Fruit fly (Drosophila melanogaster): ENCODE measurements around the gene Zcchc7.

Gene Zcchc7

DNA sequence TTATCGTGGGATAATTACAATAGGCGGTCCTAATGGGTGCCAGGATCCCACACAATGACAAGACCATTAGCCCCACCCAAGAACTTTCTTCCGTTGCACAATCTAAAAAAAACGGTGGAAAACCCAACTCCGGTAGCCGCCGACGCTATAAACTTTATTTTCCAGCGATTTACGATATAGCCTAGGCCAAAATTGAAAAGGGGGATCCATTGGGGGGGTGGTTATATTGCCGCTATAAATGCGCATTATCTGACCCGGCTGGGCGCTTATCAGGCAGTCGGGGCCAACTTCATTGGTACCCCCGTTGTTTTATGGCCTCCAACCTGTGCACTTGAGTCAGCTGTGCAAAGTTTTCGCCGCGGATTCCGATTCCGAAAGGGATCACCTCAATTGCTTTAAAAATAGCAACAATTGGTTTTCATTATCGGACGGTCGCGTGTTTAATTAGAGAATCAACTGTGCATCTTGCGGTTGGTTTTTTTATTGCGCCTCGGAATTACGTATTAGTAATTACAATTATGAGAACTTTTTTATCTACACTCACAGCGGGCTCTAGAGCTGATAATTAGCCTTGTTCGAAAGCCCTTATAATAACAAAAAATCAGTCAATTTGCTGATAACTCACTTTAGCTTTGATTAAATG is 41.4 kb upstream of the Zcchc7 start (continued):
- TF ChIP-seq sim (GFP tag; IDR thresholded peaks at IDR 0.05) = peak; percentile 22; the same call in 1 of the 2 replicates
- no peak for TF ChIP-seq tgo (GFP tag; IDR thresholded peaks at IDR 0.05)
- TF ChIP-seq CG11696 (GFP tag; IDR thresholded peaks at IDR 0.05) = peak; percentile 47; the same call in 1 of the 2 replicates
- TF ChIP-seq CG9797 (GFP tag; optimal IDR thresholded peaks at IDR 0.05) = no peak

DNA sequence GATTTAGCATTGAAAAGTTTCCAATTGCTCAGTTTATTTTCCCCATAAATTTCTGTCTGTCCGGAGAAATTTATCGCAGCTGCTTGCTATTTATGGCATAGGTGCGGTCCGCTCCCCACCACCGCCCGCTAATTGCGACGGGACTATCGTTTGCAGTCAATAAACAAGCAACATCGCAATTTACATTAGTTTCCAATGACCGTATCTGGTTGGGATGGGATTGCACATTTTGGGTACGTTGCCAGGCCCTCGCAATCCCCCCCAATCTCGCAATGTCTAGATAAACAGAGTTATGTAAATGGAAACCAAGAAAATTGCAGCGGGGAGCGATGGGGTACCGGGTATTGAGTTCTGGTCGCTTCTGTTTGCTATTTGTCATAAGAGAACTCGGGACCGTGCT is 40.6 kb upstream of the Zcchc7 start, which contains the start of gene nudC:
Gene nudC, plus strand, starts transcription at position 368 of the 400 bp plus-strand sequence.
- TF ChIP-seq CG4820 (GFP tag; optimal IDR thresholded peaks at IDR 0.05) (no peak), CG17328 (GFP tag; IDR thresholded peaks at IDR 0.05) (0 out of 2 replicates have a peak, but pooled peaks have one; percentile 19), CG2120 (GFP tag; optimal IDR thresholded peaks at IDR 0.05) (no peak), sens (GFP tag) (peak; percentile 49), otp (GFP tag; IDR thresholded peaks at IDR 0.05) (0 out of 3 replicates have a peak, but pooled peaks have one; percentile 59), mirr (GFP tag; optimal IDR thresholded peaks at IDR 0.05) (peak; percentile 5), Pdp1 (GFP tag; optimal IDR thresholded peaks at IDR 0.05) (peak in 1 of 2 experiments; percentile 69), vnd (GFP tag; IDR thresholded peaks at IDR 0.05; ENCODE audit: partially characterized antibody) (no peak), Med (GFP tag) (peak; percentile 50), CG10959 (GFP tag; IDR thresholded peaks at IDR 0.05) (0 out of 2 replicates have a peak, but pooled peaks have one; percentile 13), Optix (GFP tag; IDR thresholded peaks at IDR 0.05) (0 out of 3 replicates have a peak, but pooled peaks have one; percentile 38), ci (GFP tag; IDR thresholded peaks at IDR 0.05) (peak; percentile 47; the same call in 1 of the 3 replicates), CG8290 (GFP tag; optimal IDR thresholded peaks at IDR 0.05) (no peak), CG8290 (tag; optimal IDR thresholded peaks at IDR 0.05) (peak in 1 of 2 experiments; percentile 6), Opbp (GFP tag; IDR thresholded peaks at IDR 0.05; ENCODE audit: partially characterized antibody) (0 out of 3 replicates have a peak, but pooled peaks have one; percentile 6), da (GFP tag; optimal IDR thresholded peaks at IDR 0.05) (no peak), chinmo (GFP tag; IDR thresholded peaks at IDR 0.05; ENCODE audit: partially characterized antibody) (0 out of 4 replicates have a peak, but pooled peaks have one; percentile 53), crol (GFP tag; IDR thresholded peaks at IDR 0.05) (peak; percentile 76), sug (tag; optimal IDR thresholded peaks at IDR 0.05) (no peak), so (GFP tag; IDR thresholded peaks at IDR 0.05) (0 out of 3 replicates have a peak, but pooled peaks have one; percentile 21), CG30431 (GFP tag; optimal IDR thresholded peaks at IDR 0.05) (no peak), HHEX (GFP tag; optimal IDR thresholded peaks at IDR 0.05) (peak; percentile 3), CG11696 (GFP tag; IDR thresholded peaks at IDR 0.05) (no peak), HLH3B (GFP tag; IDR thresholded peaks at IDR 0.05) (peak; percentile 20; the same call in 1 of the 2 replicates), CG33557 (GFP tag; optimal IDR thresholded peaks at IDR 0.05) (no peak)

DNA sequence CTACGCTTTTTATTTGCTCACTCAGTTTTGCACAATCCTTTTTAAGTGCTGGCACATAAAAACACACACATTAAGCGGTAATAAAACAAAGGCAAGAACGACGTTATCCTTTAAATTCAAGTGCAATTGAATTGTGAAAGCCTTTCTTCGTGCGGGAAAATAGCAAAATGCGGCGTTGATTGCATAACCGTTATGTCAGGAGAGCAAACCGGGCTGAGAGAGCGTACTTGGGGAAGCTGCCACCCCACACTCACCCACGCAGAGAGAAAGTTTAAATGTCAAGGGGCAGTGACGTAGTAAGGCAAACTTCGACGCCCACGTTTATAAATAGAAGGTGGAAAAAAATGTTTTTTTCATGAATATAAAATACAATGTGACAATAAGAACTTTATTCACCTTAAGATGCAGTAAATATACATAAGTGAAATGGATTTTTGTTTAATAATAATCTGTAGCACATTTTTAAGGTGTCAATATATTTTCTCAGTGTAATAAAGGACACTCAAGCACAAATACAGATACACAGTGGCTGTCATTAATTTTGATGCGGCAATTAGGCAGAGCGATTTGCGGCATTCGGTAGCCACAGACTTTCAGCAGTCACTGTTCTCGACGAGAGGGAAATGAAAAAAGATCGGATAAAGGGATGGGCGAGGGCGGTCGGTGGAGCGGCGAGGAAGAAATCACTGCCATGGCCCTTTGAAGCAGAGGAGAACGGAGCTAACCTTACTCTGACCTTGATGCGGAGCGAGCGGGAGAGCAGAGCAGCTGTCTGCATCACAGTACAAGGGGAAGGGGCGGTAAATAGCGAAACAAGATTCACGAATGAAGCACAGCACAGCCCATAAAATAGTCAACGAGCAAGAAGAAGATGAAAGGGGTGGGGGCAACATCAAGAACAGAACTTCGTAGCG is 39.1 kb upstream of the Zcchc7 start:
- no peak for TF ChIP-seq gsb (GFP tag; IDR thresholded peaks at IDR 0.05)
- TF ChIP-seq hth (optimal IDR thresholded peaks at IDR 0.05) = no peak
- no peak for TF ChIP-seq CG4854 (GFP tag; optimal IDR thresholded peaks at IDR 0.05)
- peak; percentile 60; the same call in 1 of the 2 replicates for TF ChIP-seq Xrp1 (GFP tag; IDR thresholded peaks at IDR 0.05)
- peak; percentile 67 for TF ChIP-seq CG2712 (tag; optimal IDR thresholded peaks at IDR 0.05)
- peak; percentile 16 for TF ChIP-seq cg (GFP tag; optimal IDR thresholded peaks at IDR 0.05)
- TF ChIP-seq lilli (GFP tag; optimal IDR thresholded peaks at IDR 0.05) = peak; percentile 50
- TF ChIP-seq Mrtf (GFP tag; IDR thresholded peaks at IDR 0.05) = no peak
- no peak for TF ChIP-seq CG9797 (GFP tag; optimal IDR thresholded peaks at IDR 0.05)
- no peak for TF ChIP-seq Mad (GFP tag; optimal IDR thresholded peaks at IDR 0.05)
- no peak for TF ChIP-seq CG11696 (GFP tag; IDR thresholded peaks at IDR 0.05)
- TF ChIP-seq sug (tag; optimal IDR thresholded peaks at IDR 0.05) = no peak
- TF ChIP-seq CG30020 (tag; optimal IDR thresholded peaks at IDR 0.05) = no peak
- no peak for TF ChIP-seq Dp (GFP tag; optimal IDR thresholded peaks at IDR 0.05)
- no peak for TF ChIP-seq Dref (GFP tag; IDR thresholded peaks at IDR 0.05)
- peak; percentile 70 for TF ChIP-seq CG7556 (GFP tag; optimal IDR thresholded peaks at IDR 0.05)
- peak; percentile 60 for TF ChIP-seq Hand (GFP tag; optimal IDR thresholded peaks at IDR 0.05)
- peak; percentile 59 for TF ChIP-seq CG15269 (tag; optimal IDR thresholded peaks at IDR 0.05)
- no peak for TF ChIP-seq z (GFP tag; IDR thresholded peaks at IDR 0.05)
- no peak for TF ChIP-seq cato (GFP tag; optimal IDR thresholded peaks at IDR 0.05; ENCODE audit: borderline replicate concordance)
- peak; percentile 62; the same call in 1 of the 2 replicates for TF ChIP-seq CG14014 (GFP tag; IDR thresholded peaks at IDR 0.05)

Data from whole organism, embryonic.